Worm (Caenorhabditis elegans) whole organism, L1 larva: ENCODE data around the gene cox-5A.

Source experiments
- C04F5.9 ChIP-seq: sonication (generic microtip); optimal IDR thresholded peaks from 2 replicates; lab custom pipeline; 2016; ENCODE audit warnings: missing genetic modification characterization, missing compliant biosample characterization
- C16A3.4 ChIP-seq: fragments of 150-350 bp; optimal IDR thresholded peaks from 2 replicates; lab custom pipeline; 2014; ENCODE audit warnings: missing biosample characterization, missing genetic modification characterization
- F16B12.6 ChIP-seq: fragments of 150-350 bp; optimal IDR thresholded peaks from 2 replicates; lab custom pipeline; 2014; ENCODE audit warnings: missing biosample characterization, missing genetic modification characterization
- Y116A8C.19 ChIP-seq: sonication (generic microtip); optimal IDR thresholded peaks from 2 replicates; lab custom pipeline; 2016; ENCODE audit warnings: missing compliant biosample characterization, missing genetic modification characterization, borderline replicate concordance
- aha-1 ChIP-seq: fragments of 150-350 bp; optimal IDR thresholded peaks from 2 replicates; lab custom pipeline; 2014; ENCODE audit warnings: missing biosample characterization, missing genetic modification characterization
- alr-1 ChIP-seq: fragments of 200-800 bp; sonication (Bioruptor generic); optimal IDR thresholded peaks from 2 replicates; lab custom pipeline; 2018; ENCODE audit warnings: borderline replicate concordance, mild to moderate bottlenecking, missing genetic modification characterization, missing compliant biosample characterization
- ama-1 ChIP-seq: fragments of 150-350 bp; optimal IDR thresholded peaks from 2 replicates; lab custom pipeline; 2014
- blmp-1 ChIP-seq: fragments of 150-350 bp; optimal IDR thresholded peaks from 2 replicates; lab custom pipeline; 2014; ENCODE audit warnings: missing biosample characterization, missing genetic modification characterization
- ceh-63 ChIP-seq: fragments of 200-800 bp; sonication (Bioruptor generic); optimal IDR thresholded peaks from 2 replicates; lab custom pipeline; 2018; ENCODE audit warnings: mild to moderate bottlenecking, missing genetic modification characterization, missing compliant biosample characterization
- ceh-90 ChIP-seq: sonication (generic microtip); optimal IDR thresholded peaks from 2 replicates; lab custom pipeline; 2016; ENCODE audit warnings: missing genetic modification characterization, missing compliant biosample characterization
- dpl-1 ChIP-seq, 3 experiments: fragments of 150-350 bp in 2 of 3; sonication (generic microtip) in 1 of 3; optimal IDR thresholded peaks; 2 replicates each; lab custom pipeline; 2014 to 2017; ENCODE audit warnings: missing biosample characterization in 3 of 3, missing genetic modification characterization in 3 of 3, missing genetic modification reagents in 3 of 3
- efl-1 ChIP-seq, 4 experiments: fragments of 150-350 bp; optimal IDR thresholded peaks in 3 of 4; peaks in 1 of 4; 1 replicate in 1 of 4; 2 replicates in 3 of 4; lab custom pipeline; 2014; ENCODE audit warnings: missing biosample characterization in 2 of 4, missing genetic modification characterization in 2 of 4, missing genetic modification reagents in 2 of 4
- egl-27 ChIP-seq, 2 experiments: fragments of 150-350 bp in 1 of 2; sonication (generic microtip); optimal IDR thresholded peaks; 3 replicates each; lab custom pipeline; 2017 to 2018; ENCODE audit warnings: missing biosample characterization in 2 of 2, missing genetic modification characterization in 2 of 2, missing genetic modification reagents in 2 of 2
- fkh-8 ChIP-seq: sonication (generic microtip); optimal IDR thresholded peaks from 2 replicates; lab custom pipeline; 2016; ENCODE audit warnings: mild to moderate bottlenecking, missing genetic modification characterization, missing compliant biosample characterization
- fos-1 ChIP-seq: fragments of 150-350 bp; optimal IDR thresholded peaks from 2 replicates; lab custom pipeline; 2014; ENCODE audit warnings: missing biosample characterization, missing genetic modification characterization
- hlh-4 ChIP-seq: sonication (generic microtip); optimal IDR thresholded peaks from 2 replicates; lab custom pipeline; 2016; ENCODE audit warnings: mild to moderate bottlenecking, missing genetic modification characterization, missing compliant biosample characterization
- hpl-2 ChIP-seq: fragments of 150-350 bp; optimal IDR thresholded peaks from 2 replicates; lab custom pipeline; 2014; ENCODE audit warnings: missing biosample characterization, missing genetic modification reagents, missing genetic modification characterization
- lin-13 ChIP-seq: fragments of 150-350 bp; optimal IDR thresholded peaks from 2 replicates; lab custom pipeline; 2014; ENCODE audit warnings: missing biosample characterization, missing genetic modification reagents, missing genetic modification characterization
- lin-15B ChIP-seq: fragments of 150-350 bp; sonication (generic microtip); optimal IDR thresholded peaks from 3 replicates; lab custom pipeline; 2014; ENCODE audit warnings: missing biosample characterization, missing genetic modification characterization
- lin-39 ChIP-seq: fragments of 150-350 bp; optimal IDR thresholded peaks from 2 replicates; lab custom pipeline; 2014; ENCODE audit warnings: missing biosample characterization, missing genetic modification reagents, missing genetic modification characterization
- lir-3 ChIP-seq: sonication (generic microtip); optimal IDR thresholded peaks from 2 replicates; lab custom pipeline; 2016; ENCODE audit warnings: mild to moderate bottlenecking, missing genetic modification characterization, moderate library complexity, missing compliant biosample characterization; ENCODE audit not compliant: poor library complexity
- lsy-2 ChIP-seq, 2 experiments: fragments of 150-350 bp; optimal IDR thresholded peaks; 2 replicates each; lab custom pipeline; 2014; ENCODE audit warnings: missing biosample characterization in 2 of 2, missing genetic modification characterization in 2 of 2
- mdl-1 ChIP-seq, 2 experiments: fragments of 150-350 bp; optimal IDR thresholded peaks; 2 replicates each; lab custom pipeline; 2014 to 2017; ENCODE audit warnings: missing biosample characterization in 2 of 2, missing genetic modification characterization in 2 of 2, inconsistent platforms in 1 of 2
- mef-2 ChIP-seq: fragments of 150-350 bp; optimal IDR thresholded peaks from 2 replicates; lab custom pipeline; 2014; ENCODE audit warnings: missing biosample characterization, missing genetic modification characterization
- mep-1 ChIP-seq: fragments of 150-350 bp; optimal IDR thresholded peaks from 2 replicates; lab custom pipeline; 2014; ENCODE audit warnings: missing biosample characterization, missing genetic modification characterization
- nhr-11 ChIP-seq: fragments of 150-350 bp; optimal IDR thresholded peaks from 2 replicates; lab custom pipeline; 2014; ENCODE audit warnings: missing biosample characterization, missing genetic modification characterization
- nhr-12 ChIP-seq: sonication (generic microtip); optimal IDR thresholded peaks from 2 replicates; lab custom pipeline; 2017; ENCODE audit warnings: missing biosample characterization, missing genetic modification characterization
- nhr-20 ChIP-seq: sonication (generic microtip); optimal IDR thresholded peaks from 2 replicates; lab custom pipeline; 2016; ENCODE audit warnings: mild to moderate bottlenecking, missing genetic modification characterization, missing compliant biosample characterization
- nhr-237 ChIP-seq: fragments of 150-350 bp; optimal IDR thresholded peaks from 2 replicates; lab custom pipeline; 2014; ENCODE audit warnings: missing biosample characterization, missing genetic modification characterization
- nhr-28 ChIP-seq: fragments of 150-350 bp; optimal IDR thresholded peaks from 2 replicates; lab custom pipeline; 2014; ENCODE audit warnings: missing biosample characterization, missing genetic modification characterization
- nhr-47 ChIP-seq: sonication (generic microtip); optimal IDR thresholded peaks from 2 replicates; lab custom pipeline; 2016; ENCODE audit warnings: mild to moderate bottlenecking, missing genetic modification characterization, moderate library complexity, missing compliant biosample characterization
- nhr-71 ChIP-seq: sonication (generic microtip); optimal IDR thresholded peaks from 2 replicates; lab custom pipeline; 2016; ENCODE audit warnings: mild to moderate bottlenecking, missing genetic modification characterization, moderate library complexity, missing compliant biosample characterization
- nhr-77 ChIP-seq: fragments of 150-350 bp; optimal IDR thresholded peaks from 2 replicates; lab custom pipeline; 2014; ENCODE audit warnings: missing biosample characterization, missing genetic modification characterization
- nhr-84 ChIP-seq: sonication (generic microtip); optimal IDR thresholded peaks from 2 replicates; lab custom pipeline; 2017; ENCODE audit warnings: missing biosample characterization, missing genetic modification characterization
- nhr-85 ChIP-seq: sonication (generic microtip); peaks from one replicate; lab custom pipeline; 2016; ENCODE audit warnings: missing genetic modification characterization, inconsistent platforms, missing compliant biosample characterization
- nhr-90 ChIP-seq: sonication (generic microtip); optimal IDR thresholded peaks from 2 replicates; lab custom pipeline; 2016; ENCODE audit warnings: mild to moderate bottlenecking, missing genetic modification characterization, missing compliant biosample characterization; ENCODE audit not compliant: poor library complexity
- pax-3 ChIP-seq: fragments of 200-800 bp; sonication (Bioruptor generic); optimal IDR thresholded peaks from 2 replicates; lab custom pipeline; 2018; ENCODE audit warnings: mild to moderate bottlenecking, missing genetic modification characterization, moderate library complexity, missing compliant biosample characterization
- rnt-1 ChIP-seq: sonication (generic microtip); optimal IDR thresholded peaks from 2 replicates; lab custom pipeline; 2016; ENCODE audit warnings: mild to moderate bottlenecking, missing genetic modification characterization, moderate library complexity, missing compliant biosample characterization
- skn-1 ChIP-seq: fragments of 150-350 bp; optimal IDR thresholded peaks from 2 replicates; lab custom pipeline; 2014; ENCODE audit warnings: missing biosample characterization, missing genetic modification characterization
- snpc-4 ChIP-seq: fragments of 150-350 bp; optimal IDR thresholded peaks from 2 replicates; lab custom pipeline; 2014; ENCODE audit warnings: missing biosample characterization, missing genetic modification characterization
- snu-23 ChIP-seq: sonication (generic microtip); optimal IDR thresholded peaks from 2 replicates; lab custom pipeline; 2016; ENCODE audit warnings: missing genetic modification characterization, missing compliant biosample characterization
- sox-4 ChIP-seq: sonication (generic microtip); optimal IDR thresholded peaks from 2 replicates; lab custom pipeline; 2016; ENCODE audit warnings: missing genetic modification characterization, missing compliant biosample characterization
- sptf-1 ChIP-seq: fragments of 150-350 bp; optimal IDR thresholded peaks from 2 replicates; lab custom pipeline; 2014; ENCODE audit warnings: missing biosample characterization, missing genetic modification characterization
- swsn-7 ChIP-seq: sonication (generic microtip); optimal IDR thresholded peaks from 2 replicates; lab custom pipeline; 2016; ENCODE audit warnings: missing genetic modification characterization, missing compliant biosample characterization
- tbx-2 ChIP-seq: sonication (generic microtip); optimal IDR thresholded peaks from 2 replicates; lab custom pipeline; 2016; ENCODE audit warnings: missing genetic modification characterization, missing compliant biosample characterization
- unc-30 ChIP-seq: sonication (generic microtip); optimal IDR thresholded peaks from 2 replicates; lab custom pipeline; 2017; ENCODE audit warnings: missing biosample characterization, missing genetic modification characterization
- unc-62 ChIP-seq: fragments of 150-350 bp; optimal IDR thresholded peaks from 2 replicates; lab custom pipeline; 2014; ENCODE audit warnings: missing biosample characterization, missing genetic modification reagents, missing genetic modification characterization
- xbp-1 ChIP-seq: sonication (generic microtip); optimal IDR thresholded peaks from 2 replicates; lab custom pipeline; 2016; ENCODE audit warnings: missing genetic modification characterization, missing compliant biosample characterization
- zip-4 ChIP-seq: fragments of 200-800 bp; sonication (Bioruptor generic); optimal IDR thresholded peaks from 2 replicates; lab custom pipeline; 2018; ENCODE audit warnings: mild to moderate bottlenecking, missing genetic modification characterization, moderate library complexity, missing compliant biosample characterization
- ztf-4 ChIP-seq: fragments of 150-350 bp; optimal IDR thresholded peaks from 2 replicates; lab custom pipeline; 2014; ENCODE audit warnings: missing biosample characterization, missing genetic modification characterization

cox-5A gene

ce11 chrIII:12904987-12905541 lies at the start of gene cox-5A (continued):
- TF ChIP-seq F16B12.6 (tag; lab: Kevin White, UChicago) (peak; percentile 81), pax-3 (tag; lab: Kevin White, UChicago) (peak; percentile 99), lin-13 (GFP tag; lab: Kevin White, UChicago) (peak; percentile 99), nhr-20 (peak; percentile 100), Y116A8C.19 (tag; lab: Kevin White, UChicago) (peak; percentile 76), ceh-63 (GFP tag; lab: Kevin White, UChicago) (peak; percentile 83), snpc-4 (peak; percentile 94), hpl-2 (GFP tag; lab: Kevin White, UChicago) (peak; percentile 93), mep-1 (tag; lab: Kevin White, UChicago) (peak; percentile 100), lin-15B (tag; lab: Kevin White, UChicago) (peak; percentile 95), sptf-1 (tag; lab: Kevin White, UChicago) (no peak), C16A3.4 (tag; lab: Kevin White, UChicago) (peak; percentile 100), nhr-71 (tag; lab: Kevin White, UChicago) (peak; percentile 100), lsy-2 (tag; optimal IDR thresholded peaks at IDR 0.05; lab: Kevin White, UChicago) (peak; percentile 100), rnt-1 (tag; lab: Kevin White, UChicago) (peak; percentile 99), lin-39 (tag; lab: Kevin White, UChicago) (peak; percentile 98), nhr-90 (tag; lab: Kevin White, UChicago) (peak; percentile 99), nhr-28 (peak; percentile 52), hlh-4 (tag; lab: Kevin White, UChicago) (peak; percentile 12), nhr-11 (tag; lab: Kevin White, UChicago) (peak; percentile 94), snu-23 (GFP tag; lab: Kevin White, UChicago) (peak; percentile 100), lir-3 (tag; lab: Kevin White, UChicago) (peak; percentile 94), alr-1 (tag; lab: Kevin White, UChicago) (no peak), swsn-7 (peak; percentile 100), fos-1 (tag; lab: Kevin White, UChicago) (peak; percentile 99), sox-4 (tag; lab: Kevin White, UChicago) (peak; percentile 98), unc-30 (tag; lab: Kevin White, UChicago) (peak; percentile 76), tbx-2 (tag; lab: Kevin White, UChicago) (peak; percentile 100), aha-1 (tag; lab: Kevin White, UChicago) (peak; percentile 96), nhr-85 (tag; lab: Kevin White, UChicago) (peak; percentile 99), nhr-237 (tag; lab: Kevin White, UChicago) (peak; percentile 97), unc-62 (peak; percentile 89), mdl-1 (tag; optimal IDR thresholded peaks at IDR 0.05; lab: Kevin White, UChicago) (peak; percentile 64 to 96)

ce11 chrIII:12856628-12857027 lies 48.7 kb upstream of the cox-5A start, which contains the start of gene Y37D8A.26:
TSS of gene Y37D8A.26 (minus strand) at chrIII:12856728.
- TF ChIP-seq nhr-47 (tag; lab: Kevin White, UChicago) (no peak), swsn-7 (no peak), mep-1 (tag; lab: Kevin White, UChicago) (no peak)

DNA sequence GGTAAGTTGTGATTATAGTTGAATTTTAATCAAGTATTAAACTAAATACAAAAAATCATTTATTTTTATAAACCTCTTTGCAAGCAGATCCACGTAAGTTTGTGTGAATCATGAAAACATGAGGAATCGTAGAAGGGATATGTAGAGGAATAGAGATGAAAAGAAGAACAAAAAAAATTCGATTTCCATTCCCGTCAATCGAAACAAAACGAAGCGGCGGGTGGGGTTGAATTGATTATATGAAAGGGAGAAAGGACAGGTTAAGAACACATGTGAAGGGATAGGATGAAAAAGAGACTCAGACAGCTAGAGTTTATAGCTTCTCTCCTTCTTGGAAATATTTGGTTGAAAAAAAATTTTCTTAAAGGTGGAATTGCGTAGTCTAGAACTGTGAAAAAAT lies 45.2 kb upstream of the cox-5A start:
- TF ChIP-seq blmp-1 (peak; percentile 97), xbp-1 (tag; lab: Kevin White, UChicago) (no peak), snpc-4 (no peak), egl-27 (tag; optimal IDR thresholded peaks at IDR 0.05; lab: Kevin White, UChicago) (no peak), ztf-4 (no peak), fkh-8 (no peak), nhr-84 (tag; lab: Kevin White, UChicago) (no peak), nhr-85 (tag; lab: Kevin White, UChicago) (peak; percentile 80), lin-15B (tag; lab: Kevin White, UChicago) (no peak), dpl-1 (GFP tag; optimal IDR thresholded peaks at IDR 0.05; lab: Kevin White, UChicago) (peak in 1 of 3 experiments; percentile 7), ama-1 (no peak), zip-4 (GFP tag; lab: Kevin White, UChicago) (no peak), ceh-90 (tag; lab: Kevin White, UChicago) (no peak), nhr-12 (tag; lab: Kevin White, UChicago) (no peak), skn-1 (tag; lab: Kevin White, UChicago) (no peak), sox-4 (tag; lab: Kevin White, UChicago) (no peak), mef-2 (tag; lab: Kevin White, UChicago) (no peak), efl-1 (optimal IDR thresholded peaks at IDR 0.05; lab: Kevin White, UChicago) (no peak), efl-1 (GFP tag; optimal IDR thresholded peaks at IDR 0.05 in 1 of 2; lab: Kevin White, UChicago) (no peak), C04F5.9 (tag; lab: Kevin White, UChicago) (no peak), lsy-2 (tag; optimal IDR thresholded peaks at IDR 0.05; lab: Kevin White, UChicago) (peak in 1 of 2 experiments; percentile 14), nhr-77 (tag; lab: Kevin White, UChicago) (no peak), swsn-7 (no peak)
